Worm (Caenorhabditis elegans): ENCODE measurements around the gene vit-3.

DNA sequence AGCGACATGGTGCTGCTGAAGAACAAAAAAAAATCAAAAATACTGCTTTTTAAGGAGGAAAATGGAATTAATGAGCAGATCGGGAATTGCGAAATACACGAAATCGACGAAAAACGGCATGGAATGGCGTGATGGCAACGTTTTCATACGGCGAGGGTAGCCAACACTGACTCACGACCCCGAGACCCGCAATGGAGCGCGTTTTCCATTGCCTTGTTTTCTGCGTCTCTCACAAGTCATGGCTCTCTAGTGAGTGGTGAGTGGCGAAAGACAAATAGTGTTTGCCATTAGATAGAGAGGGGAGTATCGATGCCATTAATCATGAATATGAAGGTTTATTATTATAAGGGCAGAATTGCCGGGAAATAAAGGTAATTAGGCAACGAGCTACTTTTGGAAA, 33.4 kb upstream of the vit-3 start, which contains the start of gene C18B2.4:
- TF ChIP-seq zag-1 (tag; optimal IDR thresholded peaks at IDR 0.05) (no peak), xbp-1 (tag; optimal IDR thresholded peaks at IDR 0.05) (peak; percentile 70), elt-3 (tag; optimal IDR thresholded peaks at IDR 0.05) (peak in 1 of 6 experiments; percentile 1), lin-15B (tag; optimal IDR thresholded peaks at IDR 0.05) (peak; percentile 43), nhr-11 (tag; optimal IDR thresholded peaks at IDR 0.05) (no peak)

Data from whole organism, L1 larva.